Fruit fly (Drosophila melanogaster) whole organism, adult: ENCODE data around the gene CG32086.

Experiments
- CG11617 ChIP-seq: fragments of 200-800 bp; sonication (Bioruptor generic); optimal IDR thresholded peaks from 2 replicates; lab custom pipeline; 2017; ENCODE audit warnings: mild to moderate bottlenecking, missing biosample characterization, missing genetic modification reagents, missing genetic modification characterization
- CG12768 ChIP-seq: fragments of 200-800 bp; sonication (Bioruptor generic); optimal IDR thresholded peaks from 2 replicates; lab custom pipeline; 2017; ENCODE audit warnings: missing biosample characterization, missing genetic modification characterization, mild to moderate bottlenecking, moderate library complexity, missing genetic modification reagents
- CG14711 ChIP-seq: fragments of 200-800 bp; sonication (Bioruptor generic); optimal IDR thresholded peaks from 2 replicates; lab custom pipeline; 2018; ENCODE audit warnings: missing biosample characterization, mild to moderate bottlenecking, missing genetic modification characterization, moderate library complexity
- CG1620 ChIP-seq: fragments of 200-800 bp; sonication (Bioruptor generic); optimal IDR thresholded peaks from 2 replicates; lab custom pipeline; 2016; ENCODE audit warnings: missing biosample characterization, missing genetic modification characterization
- CG33017 ChIP-seq: fragments of 200-800 bp; sonication (Bioruptor generic); optimal IDR thresholded peaks from 2 replicates; lab custom pipeline; 2018; ENCODE audit warnings: missing biosample characterization, mild to moderate bottlenecking, missing genetic modification characterization, moderate library complexity
- CG7045 ChIP-seq: fragments of 200-800 bp; sonication (Bioruptor generic); optimal IDR thresholded peaks from 2 replicates; lab custom pipeline; 2017; ENCODE audit warnings: missing biosample characterization, mild to moderate bottlenecking, missing genetic modification characterization
- CG7101 ChIP-seq: fragments of 200-800 bp; sonication (Bioruptor generic); optimal IDR thresholded peaks from 2 replicates; lab custom pipeline; 2018; ENCODE audit warnings: missing biosample characterization, mild to moderate bottlenecking, missing genetic modification characterization, moderate library complexity
- Clk ChIP-seq: fragments of 200-800 bp; sonication (Bioruptor generic); optimal IDR thresholded peaks from 2 replicates; lab custom pipeline; 2017; ENCODE audit warnings: missing biosample characterization, missing genetic modification characterization
- Crg-1 ChIP-seq: fragments of 200-800 bp; sonication (Bioruptor generic); optimal IDR thresholded peaks from 2 replicates; lab custom pipeline; 2016; ENCODE audit warnings: missing biosample characterization, missing genetic modification characterization
- Hr96 ChIP-seq: fragments of 200-800 bp; sonication (Bioruptor generic); optimal IDR thresholded peaks from 2 replicates; lab custom pipeline; 2016; ENCODE audit warnings: missing biosample characterization, missing genetic modification characterization
- Mnt ChIP-seq: fragments of 200-800 bp; sonication (Bioruptor generic); optimal IDR thresholded peaks from 2 replicates; lab custom pipeline; 2016; ENCODE audit warnings: missing biosample characterization, mild to moderate bottlenecking, missing genetic modification characterization
- bab1 ChIP-seq: fragments of 200-800 bp; sonication (Bioruptor generic); optimal IDR thresholded peaks from 3 replicates; lab custom pipeline; 2019; ENCODE audit warnings: missing biosample characterization, mild to moderate bottlenecking, missing genetic modification characterization, moderate library complexity
- cic ChIP-seq: fragments of 200-800 bp; sonication (Bioruptor generic); optimal IDR thresholded peaks from 2 replicates; lab custom pipeline; 2017; ENCODE audit warnings: missing biosample characterization, mild to moderate bottlenecking, missing genetic modification characterization, moderate library complexity
- cnc ChIP-seq, 2 experiments: fragments of >200 bp; optimal IDR thresholded peaks; 2 replicates each; lab custom pipeline; 2017
- kay ChIP-seq: fragments of 200-800 bp; sonication (Bioruptor generic); peaks from one replicate; lab custom pipeline; 2016; ENCODE audit warnings: missing biosample characterization, missing genetic modification characterization, borderline replicate concordance
- ovo ChIP-seq: fragments of 200-800 bp; sonication (Bioruptor generic); optimal IDR thresholded peaks from 2 replicates; lab custom pipeline; 2016; ENCODE audit warnings: missing biosample characterization, missing genetic modification characterization
- pad ChIP-seq: fragments of 200-800 bp; sonication (Bioruptor generic); optimal IDR thresholded peaks from 3 replicates; lab custom pipeline; 2017; ENCODE audit warnings: missing biosample characterization, missing genetic modification characterization, mild to moderate bottlenecking, moderate library complexity, missing genetic modification reagents
- tj ChIP-seq: fragments of 200-800 bp; sonication (Bioruptor generic); optimal IDR thresholded peaks from 3 replicates; lab custom pipeline; 2017; ENCODE audit warnings: missing biosample characterization, mild to moderate bottlenecking, missing genetic modification characterization, moderate library complexity
- toe ChIP-seq: fragments of 200-800 bp; sonication (Bioruptor generic); optimal IDR thresholded peaks from 2 replicates; lab custom pipeline; 2016; ENCODE audit warnings: missing biosample characterization, missing genetic modification characterization

Gene CG32086

DNA sequence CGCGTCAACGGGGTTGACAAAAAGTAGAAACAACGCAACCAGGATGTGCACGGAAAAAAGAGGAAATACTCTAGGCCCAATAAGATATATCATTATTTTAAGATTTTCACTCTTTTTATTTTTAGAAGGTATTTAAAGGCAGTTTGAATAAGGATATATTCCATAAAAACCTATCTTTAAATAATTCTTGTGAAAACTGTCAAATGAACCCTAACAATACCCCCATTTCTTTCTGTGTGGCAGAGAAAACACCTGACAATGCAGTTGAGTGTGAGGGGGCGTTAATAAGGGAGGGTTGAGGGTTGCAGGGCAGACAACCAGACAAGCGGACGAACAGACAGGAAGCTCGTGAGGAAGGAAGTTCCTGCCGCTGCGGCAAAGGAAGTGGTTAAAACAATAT lies 31.9 kb downstream of the CG32086 start:
- no peak for TF ChIP-seq Crg-1 (GFP tag; lab: Kevin White, UChicago)
- no peak for TF ChIP-seq toe
- TF ChIP-seq CG1620 (GFP tag; lab: Kevin White, UChicago) = no peak
- no peak for TF ChIP-seq ovo (GFP tag; lab: Kevin White, UChicago)
- TF ChIP-seq CG33017 (tag; lab: Kevin White, UChicago) = peak; percentile 11
- TF ChIP-seq Hr96 (GFP tag; lab: Kevin White, UChicago) = no peak
- TF ChIP-seq CG7045 (GFP tag; lab: Kevin White, UChicago) = no peak
- peak; percentile 19 for TF ChIP-seq CG14711 (tag; lab: Kevin White, UChicago)
- TF ChIP-seq kay (GFP tag; lab: Kevin White, UChicago) = no peak
- no peak for TF ChIP-seq CG12768 (GFP tag; lab: Kevin White, UChicago)
- peak; percentile 1 for TF ChIP-seq tj (GFP tag; lab: Kevin White, UChicago)
- TF ChIP-seq cnc (optimal IDR thresholded peaks at IDR 0.05; lab: Kevin White, UChicago) = no peak
- no peak for TF ChIP-seq bab1
- no peak for TF ChIP-seq CG11617 (GFP tag; lab: Kevin White, UChicago)
- TF ChIP-seq pad (GFP tag; lab: Kevin White, UChicago) = no peak

DNA sequence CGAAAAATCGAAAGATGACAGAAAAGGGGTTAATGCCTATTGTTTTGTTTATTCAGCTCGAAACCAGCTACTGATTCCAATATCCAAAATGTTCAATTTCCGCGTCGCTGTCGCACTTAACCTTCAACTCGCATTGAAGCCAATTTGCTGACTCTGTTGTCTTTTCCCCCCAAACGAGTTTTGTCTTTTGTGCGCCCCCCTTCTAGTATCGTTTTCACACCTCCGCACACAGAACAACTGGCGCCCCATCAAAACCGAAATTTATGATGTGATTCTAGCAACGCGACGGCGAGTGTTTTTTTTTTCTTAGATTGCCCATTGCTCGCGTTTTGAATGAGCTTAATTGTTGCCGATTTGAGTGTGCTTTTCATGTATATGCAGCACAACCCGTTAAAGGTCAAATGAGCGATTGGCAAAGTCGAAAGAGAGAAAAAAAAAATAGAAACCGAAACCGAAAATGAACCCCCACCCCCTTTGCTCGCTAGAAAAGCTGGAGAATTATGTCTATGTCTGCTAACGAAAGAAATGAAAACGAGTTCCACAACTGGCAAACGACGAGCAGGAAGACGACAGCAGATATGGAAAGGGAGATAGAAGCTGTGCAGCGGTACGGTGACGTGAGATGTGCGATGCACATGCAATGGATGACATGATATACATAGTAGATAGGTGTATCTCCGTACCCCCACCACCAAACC lies 33.4 kb downstream of the CG32086 start:
- TF ChIP-seq tj (GFP tag; lab: Kevin White, UChicago) (peak; percentile 89), CG14711 (tag; lab: Kevin White, UChicago) (no peak)

DNA sequence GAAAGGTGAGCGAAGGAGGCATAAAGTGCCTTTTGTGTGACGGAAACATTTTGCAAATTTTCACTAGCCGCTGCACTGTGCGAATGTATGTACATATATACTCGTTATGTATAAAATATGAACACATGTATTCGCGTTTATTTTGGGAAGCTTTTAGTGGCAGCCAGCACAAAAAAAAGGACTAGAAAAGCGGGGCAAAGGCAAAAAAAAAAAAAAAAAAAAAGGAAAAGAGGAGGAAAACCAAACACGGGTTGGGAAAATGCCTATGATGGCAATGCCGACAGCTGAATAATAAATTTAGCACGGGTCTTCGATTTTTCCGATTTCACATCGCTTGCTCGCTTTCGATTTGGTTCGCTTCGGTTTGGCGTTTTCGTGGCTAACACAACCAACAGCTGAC lies 34.4 kb downstream of the CG32086 start:
- no peak for TF ChIP-seq pad (GFP tag; lab: Kevin White, UChicago)
- TF ChIP-seq tj (GFP tag; lab: Kevin White, UChicago) = peak; percentile 59

DNA sequence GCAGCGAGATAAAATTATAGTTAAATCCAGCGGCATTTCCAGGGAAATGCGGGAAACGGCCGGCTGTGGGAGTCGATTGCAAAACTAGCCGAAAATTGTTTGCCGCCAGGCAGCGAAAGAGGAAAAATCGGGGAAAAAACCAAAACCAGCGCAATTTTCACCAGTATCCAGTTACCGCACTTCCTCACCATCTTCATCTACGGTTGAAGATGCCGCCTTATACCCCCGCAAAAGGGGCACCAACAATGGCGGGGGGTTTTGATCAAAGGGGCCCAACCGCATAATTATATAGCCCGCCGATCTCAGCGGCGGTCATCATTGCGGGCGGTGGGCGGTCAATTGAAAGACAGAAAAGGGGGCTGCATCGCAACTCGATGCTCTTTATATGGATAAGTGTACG lies 35.9 kb downstream of the CG32086 start:
- TF ChIP-seq bab1 (no peak), Clk (GFP tag; lab: Kevin White, UChicago) (no peak), tj (GFP tag; lab: Kevin White, UChicago) (peak; percentile 82), Hr96 (GFP tag; lab: Kevin White, UChicago) (no peak), cnc (optimal IDR thresholded peaks at IDR 0.05; lab: Kevin White, UChicago) (no peak), CG12768 (GFP tag; lab: Kevin White, UChicago) (no peak)

DNA sequence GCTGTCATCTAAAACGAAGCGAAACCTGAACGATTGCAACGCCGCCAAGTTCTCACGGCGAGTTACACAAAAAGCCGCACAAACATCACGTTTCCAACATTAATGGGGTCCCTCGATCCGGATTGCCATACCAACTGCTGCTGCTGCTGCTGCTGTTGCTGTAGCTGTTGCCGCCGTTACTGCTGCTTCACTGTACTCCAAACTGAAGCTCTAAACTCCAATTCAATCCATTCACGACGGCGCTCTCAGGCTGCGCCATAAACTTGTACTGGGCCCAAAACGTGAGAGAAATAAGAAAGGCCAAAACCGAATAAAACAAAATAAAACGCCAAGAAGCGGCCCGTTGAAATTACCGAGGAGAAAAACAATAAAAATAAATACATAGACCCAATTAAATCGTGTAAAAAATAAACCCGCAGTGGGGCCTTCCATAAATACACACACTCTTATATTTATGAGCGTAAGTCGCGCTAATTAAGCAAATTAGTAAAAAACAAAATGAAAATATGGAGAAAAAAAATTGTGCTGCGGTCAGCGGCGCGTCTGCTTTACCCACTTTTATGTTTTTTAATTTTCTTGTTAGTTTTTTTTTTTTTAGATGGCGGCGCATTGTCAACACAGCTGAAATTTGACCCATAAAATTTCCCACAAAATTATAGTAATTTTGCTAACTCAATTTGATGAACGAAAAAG lies 36.4 kb downstream of the CG32086 start:
- TF ChIP-seq CG11617 (GFP tag; lab: Kevin White, UChicago) (no peak), tj (GFP tag; lab: Kevin White, UChicago) (peak; percentile 97), CG14711 (tag; lab: Kevin White, UChicago) (no peak)

DNA sequence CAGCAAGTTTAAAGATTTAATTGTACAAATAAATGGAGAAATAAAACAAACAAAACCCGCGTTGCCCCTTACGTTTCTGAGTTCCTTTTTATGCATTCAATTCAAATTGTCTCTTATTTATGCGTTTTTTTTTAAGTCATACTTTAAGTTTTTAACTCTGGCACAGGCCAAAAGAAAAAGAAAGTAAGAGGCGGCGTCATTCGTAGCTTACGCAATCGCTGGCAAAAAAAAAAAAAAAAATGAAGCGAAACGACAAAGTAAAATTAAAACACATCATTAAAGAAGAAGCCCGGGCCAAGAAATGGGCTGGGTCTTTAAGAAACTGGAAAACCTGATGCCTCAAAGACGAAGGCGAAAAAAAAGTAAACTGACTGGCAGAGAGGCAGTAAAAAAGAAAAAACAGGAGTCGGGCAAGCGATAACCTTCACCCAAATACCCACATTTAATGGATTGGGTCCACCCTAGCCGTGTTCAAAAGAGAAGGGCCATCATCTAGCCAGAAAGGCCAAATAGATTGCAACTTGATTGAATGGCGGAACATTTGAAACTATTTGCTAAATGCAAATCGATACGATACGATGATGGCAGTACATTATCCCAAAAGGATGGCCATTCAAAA lies 40.1 kb downstream of the CG32086 start:
- TF ChIP-seq pad (GFP tag; lab: Kevin White, UChicago) = no peak
- peak; percentile 72 for TF ChIP-seq kay (GFP tag; lab: Kevin White, UChicago)

DNA sequence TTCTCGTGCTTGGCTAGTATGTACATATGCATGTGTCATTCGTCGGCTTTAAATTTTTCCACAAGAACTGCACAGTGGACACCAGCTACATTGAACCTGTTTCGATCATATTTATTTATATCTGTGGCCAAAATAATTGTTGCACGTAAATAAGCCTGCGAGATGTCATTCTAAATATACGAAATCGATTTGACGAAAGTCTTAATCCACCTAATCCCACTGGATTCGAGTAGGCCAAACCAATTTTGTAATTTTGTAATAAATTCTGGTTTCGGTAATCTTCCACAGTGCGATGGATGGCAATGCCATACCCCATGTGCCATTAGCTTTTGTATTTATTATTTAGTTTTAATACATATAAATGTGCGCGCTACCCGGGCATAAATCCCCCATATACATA lies 40.9 kb downstream of the CG32086 start:
- TF ChIP-seq CG1620 (GFP tag; lab: Kevin White, UChicago) (no peak), tj (GFP tag; lab: Kevin White, UChicago) (no peak), cnc (optimal IDR thresholded peaks at IDR 0.05; lab: Kevin White, UChicago) (no peak)

DNA sequence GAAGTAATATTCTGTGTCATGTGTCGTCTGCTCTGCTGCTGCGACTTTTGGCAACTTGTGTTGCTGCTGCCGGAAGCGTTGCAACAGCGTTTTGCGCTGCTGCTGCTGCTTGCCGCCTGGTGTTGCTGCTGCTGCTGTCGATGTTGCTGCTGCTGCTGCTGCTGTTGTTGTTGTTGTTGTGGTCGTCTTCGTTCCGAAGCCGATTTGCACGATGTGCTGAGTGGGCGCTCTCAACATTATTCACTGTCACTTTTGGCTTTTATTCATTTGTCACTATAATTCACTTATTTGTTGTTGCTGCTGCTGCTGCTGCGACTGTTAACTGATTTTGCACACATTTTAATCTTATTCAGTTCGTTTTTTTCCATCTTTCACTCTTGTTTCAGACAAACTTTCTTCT lies 41.4 kb downstream of the CG32086 start:
- no peak for TF ChIP-seq CG7045 (GFP tag; lab: Kevin White, UChicago)
- TF ChIP-seq Clk (GFP tag; lab: Kevin White, UChicago) = no peak
- peak; percentile 1 for TF ChIP-seq tj (GFP tag; lab: Kevin White, UChicago)

DNA sequence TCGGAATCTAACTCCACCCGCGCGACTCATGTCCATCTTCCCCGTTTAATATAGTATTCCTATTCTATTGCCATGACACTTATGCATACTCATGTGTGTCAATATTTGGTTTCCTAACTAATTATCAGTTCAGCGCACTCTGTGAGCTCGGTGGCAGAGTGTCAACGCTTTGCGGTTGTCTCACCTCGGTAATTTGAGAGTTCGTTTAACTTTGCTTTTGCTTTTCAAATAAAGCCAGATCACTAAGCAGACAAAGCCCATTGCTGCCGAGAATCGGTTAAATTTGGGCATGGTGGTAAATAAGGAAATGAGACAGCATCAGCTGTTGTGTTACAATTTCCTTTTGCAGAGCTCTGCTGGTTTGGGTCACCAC lies 43.5 kb downstream of the CG32086 start:
- TF ChIP-seq Mnt (GFP tag; lab: Kevin White, UChicago) (no peak), CG7101 (tag; lab: Kevin White, UChicago) (peak; percentile 26), Crg-1 (GFP tag; lab: Kevin White, UChicago) (peak; percentile 42), cic (GFP tag; lab: Kevin White, UChicago) (peak; percentile 6)
